Worm (Caenorhabditis elegans): ENCODE results near the gene C31E10.5.

DNA sequence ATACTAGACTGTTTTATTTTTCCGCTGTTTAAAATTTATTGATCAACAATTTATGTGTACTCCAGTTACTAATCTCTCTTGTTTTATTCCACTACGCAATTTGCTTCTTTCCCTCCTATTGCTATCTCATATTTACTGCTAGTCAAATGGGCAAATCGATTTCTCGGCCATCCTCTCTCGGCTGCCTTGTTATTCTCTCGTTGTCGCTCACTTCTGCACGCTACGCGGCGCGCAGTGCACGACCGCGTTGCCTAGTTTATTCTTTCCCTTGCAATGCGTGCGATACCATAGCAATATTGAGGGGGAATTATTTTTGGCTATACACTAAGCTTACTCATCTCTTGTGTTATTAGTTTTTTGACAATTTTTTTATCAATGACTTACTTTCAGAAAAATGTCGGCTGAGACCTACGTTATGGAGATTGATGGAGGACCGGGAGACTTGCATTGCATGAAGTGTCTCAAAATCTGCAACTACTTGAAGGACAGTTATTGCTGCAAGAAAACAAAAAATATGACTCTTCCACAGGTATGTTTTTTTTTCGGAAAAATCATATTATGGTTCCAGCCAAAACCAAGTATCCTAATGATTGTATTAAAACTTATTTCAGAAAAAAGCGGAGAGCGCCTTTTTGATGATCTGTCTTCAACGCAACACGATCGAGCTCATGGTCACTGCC lies 18.1 kb downstream of the C31E10.5 start, which contains the start of gene F48F7.6:
- no peak for TF ChIP-seq W03F9.2 (tag; optimal IDR thresholded peaks at IDR 0.05)
- TF ChIP-seq dao-5 (tag; optimal IDR thresholded peaks at IDR 0.05) = no peak
- TF ChIP-seq him-1 (tag; optimal IDR thresholded peaks at IDR 0.05) = peak; percentile 53
